Worm (Caenorhabditis elegans): ENCODE results near the gene fipr-15.

DNA sequence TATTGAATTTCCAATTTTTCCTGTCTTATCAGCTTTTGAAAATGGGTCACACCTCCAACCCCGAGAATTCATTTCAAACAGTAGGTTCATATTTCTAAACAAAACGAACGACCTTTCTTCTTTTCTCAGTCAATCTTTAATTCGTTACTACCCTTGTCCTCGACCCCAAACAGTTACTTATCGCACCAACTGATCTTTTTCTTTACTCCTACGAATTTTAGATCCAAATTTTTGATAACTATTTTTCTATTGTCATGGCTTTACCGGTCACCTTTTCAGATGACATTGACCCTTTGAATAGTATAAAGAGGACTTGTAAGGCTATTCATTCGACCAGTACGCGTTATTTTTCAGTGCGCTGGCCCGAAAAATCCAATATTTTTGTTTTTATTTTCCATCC lies 35.8 kb downstream of the fipr-15 start:
- TF ChIP-seq him-1 (tag; optimal IDR thresholded peaks at IDR 0.05) (no peak), dao-5 (tag; optimal IDR thresholded peaks at IDR 0.05) (no peak), W03F9.2 (tag; optimal IDR thresholded peaks at IDR 0.05) (no peak)
